In genomic region chrV:9243171-9243996, ce11 we compare ENCODE assay signal across 3 worm cellular contexts.
A peak's percentile ranks its signal among the peaks of the same experiment; 100 is the strongest.
TF ChIP-seq lines count a peak whose summit lies in the region.

glo-4 (minus strand) TSS chrV:9243221.

TF ChIP-seq in whole organism, L1 larva, 84 proteins besides CTCF, POLR2A, EP300 and RAD21 (continued from another document and continues in another):
- TF ChIP-seq lin-35 (GFP tag; optimal IDR thresholded peaks at IDR 0.05; lab: Kevin White, UChicago) (peak; percentile 85 to 89), ceh-88 (GFP tag; IDR thresholded peaks at IDR 0.05; lab: Robert Waterston, UW) (no peak), hpl-2 (GFP tag; optimal IDR thresholded peaks at IDR 0.05; lab: Kevin White, UChicago) (no peak), nhr-71 (tag; optimal IDR thresholded peaks at IDR 0.05; lab: Kevin White, UChicago) (peak; percentile 92), F16B12.6 (tag; optimal IDR thresholded peaks at IDR 0.05; lab: Kevin White, UChicago) (peak; percentile 48), egl-27 (tag; optimal IDR thresholded peaks at IDR 0.05; lab: Kevin White, UChicago) (no peak), mef-2 (tag; optimal IDR thresholded peaks at IDR 0.05; lab: Kevin White, UChicago) (peak; percentile 42), aly-2 (tag; optimal IDR thresholded peaks at IDR 0.05; lab: Kevin White, UChicago) (peak; percentile 58), hlh-17 (GFP tag; optimal IDR thresholded peaks at IDR 0.05; lab: Kevin White, UChicago; ENCODE audit: borderline replicate concordance) (no peak), C34B4.2 (tag; optimal IDR thresholded peaks at IDR 0.05; lab: Kevin White, UChicago) (no peak), tbx-2 (tag; optimal IDR thresholded peaks at IDR 0.05; lab: Kevin White, UChicago) (peak; percentile 90), lir-3 (tag; optimal IDR thresholded peaks at IDR 0.05; lab: Kevin White, UChicago; ENCODE audit: poor library complexity) (peak; percentile 28), dsc-1 (tag; optimal IDR thresholded peaks at IDR 0.05; lab: Kevin White, UChicago) (peak; percentile 67), swsn-7 (tag; optimal IDR thresholded peaks at IDR 0.05; lab: Kevin White, UChicago) (peak; percentile 91), mab-9 (GFP tag; IDR thresholded peaks at IDR 0.05; lab: Robert Waterston, UW) (peak; percentile 58; the same call in 1 of the 2 replicates), irx-1 (tag; optimal IDR thresholded peaks at IDR 0.05; lab: Kevin White, UChicago) (peak; percentile 73), isw-1 (GFP tag; IDR thresholded peaks at IDR 0.05; lab: Robert Waterston, UW) (peak; percentile 66), aha-1 (tag; optimal IDR thresholded peaks at IDR 0.05; lab: Kevin White, UChicago) (no peak), Y116A8C.19 (tag; optimal IDR thresholded peaks at IDR 0.05; lab: Kevin White, UChicago; ENCODE audit: borderline replicate concordance) (no peak), vab-15 (tag; optimal IDR thresholded peaks at IDR 0.05; lab: Kevin White, UChicago) (no peak), nhr-77 (tag; optimal IDR thresholded peaks at IDR 0.05; lab: Kevin White, UChicago) (peak; percentile 75), unc-98 (GFP tag; IDR thresholded peaks at IDR 0.05; lab: Robert Waterston, UW) (no peak), nhr-12 (tag; optimal IDR thresholded peaks at IDR 0.05; lab: Kevin White, UChicago) (no peak), skn-1 (tag; optimal IDR thresholded peaks at IDR 0.05; lab: Kevin White, UChicago) (peak; percentile 52), snu-23 (GFP tag; optimal IDR thresholded peaks at IDR 0.05; lab: Kevin White, UChicago) (peak; percentile 92), C16A3.4 (tag; optimal IDR thresholded peaks at IDR 0.05; lab: Kevin White, UChicago) (peak; percentile 67), ceh-8 (GFP tag; optimal IDR thresholded peaks at IDR 0.05; lab: Kevin White, UChicago) (peak; percentile 66), jun-1 (tag; optimal IDR thresholded peaks at IDR 0.05; lab: Kevin White, UChicago) (peak; percentile 9), ets-5 (GFP tag; IDR thresholded peaks at IDR 0.05; lab: Robert Waterston, UW) (no peak), nhr-28 (tag; optimal IDR thresholded peaks at IDR 0.05; lab: Kevin White, UChicago) (no peak), sox-4 (tag; optimal IDR thresholded peaks at IDR 0.05; lab: Kevin White, UChicago) (no peak), rnt-1 (tag; optimal IDR thresholded peaks at IDR 0.05; lab: Kevin White, UChicago) (peak; percentile 78), nhr-76 (tag; optimal IDR thresholded peaks at IDR 0.05; lab: Kevin White, UChicago) (no peak), fkh-4 (tag; optimal IDR thresholded peaks at IDR 0.05; lab: Kevin White, UChicago; ENCODE audit: borderline replicate concordance) (no peak), pag-3 (tag; optimal IDR thresholded peaks at IDR 0.05; lab: Kevin White, UChicago; ENCODE audit: borderline replicate concordance, insufficient read depth) (peak; percentile 13), pqm-1 (tag; optimal IDR thresholded peaks at IDR 0.05; lab: Kevin White, UChicago) (no peak), efl-3 (GFP tag; optimal IDR thresholded peaks at IDR 0.05; lab: Kevin White, UChicago) (no peak), nhr-20 (tag; optimal IDR thresholded peaks at IDR 0.05; lab: Kevin White, UChicago) (peak; percentile 90), sup-37 (GFP tag; optimal IDR thresholded peaks at IDR 0.05; lab: Kevin White, UChicago) (no peak), fkh-8 (tag; optimal IDR thresholded peaks at IDR 0.05; lab: Kevin White, UChicago) (peak; percentile 73), mep-1 (tag; optimal IDR thresholded peaks at IDR 0.05; lab: Kevin White, UChicago) (peak; percentile 96), unc-130 (tag; optimal IDR thresholded peaks at IDR 0.05; lab: Kevin White, UChicago) (no peak), egl-13 (tag; optimal IDR thresholded peaks at IDR 0.05; lab: Kevin White, UChicago) (peak; percentile 52), hlh-4 (tag; optimal IDR thresholded peaks at IDR 0.05; lab: Kevin White, UChicago) (no peak)

TF ChIP-seq in whole organism, L2 larva, 48 proteins besides CTCF, POLR2A, EP300 and RAD21 (continued from another document):
- no peak for TF ChIP-seq nhr-237 (tag; optimal IDR thresholded peaks at IDR 0.05; lab: Kevin White, UChicago)
- no peak for TF ChIP-seq skn-1 (tag; optimal IDR thresholded peaks at IDR 0.05; lab: Kevin White, UChicago)
- TF ChIP-seq alr-1 (tag; optimal IDR thresholded peaks at IDR 0.05; lab: Kevin White, UChicago) = no peak

TF ChIP-seq in whole organism, L4 larva, 104 proteins besides CTCF, POLR2A, EP300 and RAD21 (continued from another document):
- TF ChIP-seq ceh-62 (tag; optimal IDR thresholded peaks at IDR 0.05; lab: Kevin White, UChicago) (no peak), nhr-102 (tag; optimal IDR thresholded peaks at IDR 0.05; lab: Kevin White, UChicago) (no peak), mdt-29 (GFP tag; IDR thresholded peaks at IDR 0.05; lab: Robert Waterston, UW) (no peak), zip-2 (tag; optimal IDR thresholded peaks at IDR 0.05; lab: Kevin White, UChicago) (no peak), unc-62 (GFP tag; optimal IDR thresholded peaks at IDR 0.05 in 1 of 2; lab: Kevin White, UChicago) (peak in 1 of 2 experiments; percentile 93), unc-62 (tag; optimal IDR thresholded peaks at IDR 0.05; lab: Kevin White, UChicago) (no peak), skn-1 (tag; optimal IDR thresholded peaks at IDR 0.05; lab: Kevin White, UChicago) (no peak), hlh-30 (tag; optimal IDR thresholded peaks at IDR 0.05; lab: Kevin White, UChicago; ENCODE audit: insufficient read depth) (peak; percentile 55), set-16 (GFP tag; IDR thresholded peaks at IDR 0.05; lab: Robert Waterston, UW) (no peak), sdz-12 (GFP tag; optimal IDR thresholded peaks at IDR 0.05; lab: Kevin White, UChicago) (no peak), mes-2 (tag; optimal IDR thresholded peaks at IDR 0.05; lab: Kevin White, UChicago; ENCODE audit: poor library complexity, severe bottlenecking) (peak; percentile 81), lin-15B (tag; optimal IDR thresholded peaks at IDR 0.05; lab: Kevin White, UChicago) (no peak), nhr-25 (tag; optimal IDR thresholded peaks at IDR 0.05; lab: Kevin White, UChicago; ENCODE audit: borderline replicate concordance, insufficient read depth) (no peak), dmd-6 (GFP tag; IDR thresholded peaks at IDR 0.05; lab: Robert Waterston, UW) (peak; percentile 49), zip-11 (GFP tag; IDR thresholded peaks at IDR 0.05; lab: Robert Waterston, UW) (no peak), T26A8.4 (GFP tag; IDR thresholded peaks at IDR 0.05; lab: Robert Waterston, UW) (no peak), ZK546.5 (tag; optimal IDR thresholded peaks at IDR 0.05; lab: Kevin White, UChicago) (no peak), lin-38 (GFP tag; IDR thresholded peaks at IDR 0.05; lab: Robert Waterston, UW) (no peak), nhr-77 (tag; optimal IDR thresholded peaks at IDR 0.05; lab: Kevin White, UChicago) (peak; percentile 23), nhr-41 (GFP tag; IDR thresholded peaks at IDR 0.05; lab: Robert Waterston, UW) (no peak), fkh-10 (GFP tag; optimal IDR thresholded peaks at IDR 0.05; lab: Kevin White, UChicago) (peak; percentile 96), F26F4.8 (GFP tag; conservative IDR thresholded peaks at IDR 0.05; lab: Robert Waterston, UW) (no peak), zfp-3 (GFP tag; conservative IDR thresholded peaks at IDR 0.05; lab: Robert Waterston, UW) (no peak), ztf-11 (tag; optimal IDR thresholded peaks at IDR 0.05; lab: Kevin White, UChicago) (no peak), nhr-48 (tag; optimal IDR thresholded peaks at IDR 0.05; lab: Kevin White, UChicago) (peak; percentile 52), lim-7 (GFP tag; IDR thresholded peaks at IDR 0.05; lab: Robert Waterston, UW) (no peak), lin-29 (GFP tag; IDR thresholded peaks at IDR 0.05; lab: Robert Waterston, UW) (no peak), Y105C5A.15 (GFP tag; IDR thresholded peaks at IDR 0.05; lab: Robert Waterston, UW) (no peak), T20F7.1 (GFP tag; optimal IDR thresholded peaks at IDR 0.05; lab: Kevin White, UChicago) (peak; percentile 70), egl-27 (tag; optimal IDR thresholded peaks at IDR 0.05; lab: Kevin White, UChicago) (no peak), vab-7 (GFP tag; IDR thresholded peaks at IDR 0.05; lab: Robert Waterston, UW) (no peak), spr-3 (GFP tag; optimal IDR thresholded peaks at IDR 0.05; lab: Kevin White, UChicago) (no peak), Y5F2A.4 (GFP tag; optimal IDR thresholded peaks at IDR 0.05; lab: Kevin White, UChicago) (no peak), R02D3.7 (tag; optimal IDR thresholded peaks at IDR 0.05; lab: Kevin White, UChicago) (no peak), mdl-1 (tag; optimal IDR thresholded peaks at IDR 0.05; lab: Kevin White, UChicago) (no peak), F49E8.2 (tag; optimal IDR thresholded peaks at IDR 0.05; lab: Kevin White, UChicago; ENCODE audit: borderline replicate concordance) (no peak), jun-1 (tag; optimal IDR thresholded peaks at IDR 0.05; lab: Kevin White, UChicago) (no peak), ceh-44 (GFP tag; IDR thresholded peaks at IDR 0.05; lab: Robert Waterston, UW) (no peak), dve-1 (tag; optimal IDR thresholded peaks at IDR 0.05; lab: Kevin White, UChicago; ENCODE audit: insufficient read depth) (peak; percentile 76), F10B5.3 (tag; optimal IDR thresholded peaks at IDR 0.05; lab: Kevin White, UChicago) (no peak), dmd-9 (GFP tag; IDR thresholded peaks at IDR 0.05; lab: Robert Waterston, UW) (no peak), mxl-2 (GFP tag; conservative IDR thresholded peaks at IDR 0.05; lab: Robert Waterston, UW) (no peak), daf-12 (tag; optimal IDR thresholded peaks at IDR 0.05; lab: Kevin White, UChicago) (no peak), ztf-7 (tag; optimal IDR thresholded peaks at IDR 0.05; lab: Kevin White, UChicago) (no peak), nhr-111 (GFP tag; optimal IDR thresholded peaks at IDR 0.05; lab: Kevin White, UChicago) (no peak), dmd-8 (GFP tag; IDR thresholded peaks at IDR 0.05; lab: Robert Waterston, UW) (no peak), hif-1 (tag; optimal IDR thresholded peaks at IDR 0.05; lab: Kevin White, UChicago) (no peak), rbr-2 (tag; optimal IDR thresholded peaks at IDR 0.05; lab: Kevin White, UChicago) (peak; percentile 77), hmg-1.1 (GFP tag; IDR thresholded peaks at IDR 0.05; lab: Robert Waterston, UW) (peak; percentile 45; the same call in 1 of the 2 replicates), nhr-237 (tag; optimal IDR thresholded peaks at IDR 0.05; lab: Kevin White, UChicago) (no peak), php-3 (GFP tag; IDR thresholded peaks at IDR 0.05; lab: Robert Waterston, UW) (no peak), aha-1 (tag; lab: Kevin White, UChicago) (peak; percentile 69), duxl-1 (tag; optimal IDR thresholded peaks at IDR 0.05; lab: Kevin White, UChicago; ENCODE audit: poor library complexity) (peak; percentile 15), saeg-2 (GFP tag; IDR thresholded peaks at IDR 0.05; lab: Robert Waterston, UW) (no peak), ceh-20 (GFP tag; IDR thresholded peaks at IDR 0.05; lab: Robert Waterston, UW) (no peak)
